Worm (Caenorhabditis elegans) whole organism, late embryonic: ENCODE results near the gene elo-6.

Experiments
- T23F11.4 ChIP-seq: fragments of 200-800 bp; sonication (Bioruptor generic); optimal IDR thresholded peaks from 2 replicates; lab custom pipeline; 2018; ENCODE audit warnings: mild to moderate bottlenecking, missing genetic modification characterization, missing compliant biosample characterization
- Y22D7AL.16 ChIP-seq: sonication (generic microtip); optimal IDR thresholded peaks from 2 replicates; lab custom pipeline; 2016; ENCODE audit warnings: missing genetic modification characterization, missing compliant biosample characterization
- ceh-30 ChIP-seq: fragments of 150-350 bp; optimal IDR thresholded peaks from 2 replicates; lab custom pipeline; 2014; ENCODE audit warnings: missing biosample characterization, missing genetic modification characterization
- ceh-34 ChIP-seq: sonication (generic microtip); optimal IDR thresholded peaks from 2 replicates; lab custom pipeline; 2016; ENCODE audit warnings: mild to moderate bottlenecking, missing genetic modification characterization, missing compliant biosample characterization
- dmd-4 ChIP-seq: sonication (generic microtip); optimal IDR thresholded peaks from 2 replicates; lab custom pipeline; 2016; ENCODE audit warnings: borderline replicate concordance, missing genetic modification characterization, missing compliant biosample characterization
- elt-4 ChIP-seq: sonication (generic microtip); optimal IDR thresholded peaks from 2 replicates; lab custom pipeline; 2016; ENCODE audit warnings: missing genetic modification characterization, missing compliant biosample characterization
- fkh-10 ChIP-seq: fragments of 150-350 bp; optimal IDR thresholded peaks from 2 replicates; lab custom pipeline; 2014; ENCODE audit warnings: missing biosample characterization, missing genetic modification reagents, missing genetic modification characterization
- hlh-13 ChIP-seq: fragments of 200-800 bp; sonication (Bioruptor generic); optimal IDR thresholded peaks from 2 replicates; lab custom pipeline; 2018; ENCODE audit warnings: mild to moderate bottlenecking, missing genetic modification characterization, missing compliant biosample characterization
- nfya-1 ChIP-seq: sonication (generic microtip); optimal IDR thresholded peaks from 2 replicates; lab custom pipeline; 2017; ENCODE audit warnings: missing genetic modification characterization, mild to moderate bottlenecking, missing compliant biosample characterization, antibody characterized with exemption, moderate library complexity
- pha-2 ChIP-seq: sonication (generic microtip); optimal IDR thresholded peaks from 2 replicates; lab custom pipeline; 2017; ENCODE audit warnings: mild to moderate bottlenecking, missing genetic modification characterization, missing compliant biosample characterization

ce11 chrIV:5380140-5380539 lies 8.2 kb downstream of the elo-6 start:
- TF ChIP-seq hlh-13 (GFP tag; lab: Kevin White, UChicago) (no peak), elt-4 (tag; lab: Kevin White, UChicago) (no peak), dmd-4 (tag; lab: Kevin White, UChicago) (no peak), fkh-10 (GFP tag; lab: Kevin White, UChicago) (no peak), pha-2 (no peak), ceh-30 (tag; lab: Kevin White, UChicago) (no peak), Y22D7AL.16 (no peak), T23F11.4 (GFP tag; lab: Kevin White, UChicago) (no peak), ceh-34 (tag; lab: Kevin White, UChicago) (no peak), nfya-1 (tag; lab: Kevin White, UChicago) (no peak)
